Worm (Caenorhabditis elegans) whole organism, L3 larva: ENCODE data around the gene mek-1.

Experiments
- egl-5 ChIP-seq: fragments of 150-350 bp; optimal IDR thresholded peaks from 2 replicates; lab custom pipeline; 2017; ENCODE audit warnings: missing biosample characterization, missing genetic modification reagents, missing genetic modification characterization, inconsistent platforms
- elt-2 ChIP-seq: sonication (generic microtip); optimal IDR thresholded peaks from 2 replicates; lab custom pipeline; 2016; ENCODE audit warnings: missing genetic modification reagents, mild to moderate bottlenecking, missing genetic modification characterization, missing compliant biosample characterization
- fkh-10 ChIP-seq: sonication (generic microtip); optimal IDR thresholded peaks from 2 replicates; lab custom pipeline; 2017; ENCODE audit warnings: missing biosample characterization, missing genetic modification reagents, missing genetic modification characterization
- jun-1 ChIP-seq: fragments of 150-350 bp; optimal IDR thresholded peaks from 2 replicates; lab custom pipeline; 2014; ENCODE audit warnings: missing biosample characterization, missing genetic modification reagents, missing genetic modification characterization
- lin-15B ChIP-seq: fragments of 150-350 bp; optimal IDR thresholded peaks from 2 replicates; lab custom pipeline; 2014; ENCODE audit warnings: missing biosample characterization, missing genetic modification characterization
- nhr-76 ChIP-seq: fragments of 150-350 bp; sonication (generic microtip); optimal IDR thresholded peaks from 5 replicates; lab custom pipeline; 2014; ENCODE audit warnings: missing biosample characterization, missing genetic modification characterization

DNA sequence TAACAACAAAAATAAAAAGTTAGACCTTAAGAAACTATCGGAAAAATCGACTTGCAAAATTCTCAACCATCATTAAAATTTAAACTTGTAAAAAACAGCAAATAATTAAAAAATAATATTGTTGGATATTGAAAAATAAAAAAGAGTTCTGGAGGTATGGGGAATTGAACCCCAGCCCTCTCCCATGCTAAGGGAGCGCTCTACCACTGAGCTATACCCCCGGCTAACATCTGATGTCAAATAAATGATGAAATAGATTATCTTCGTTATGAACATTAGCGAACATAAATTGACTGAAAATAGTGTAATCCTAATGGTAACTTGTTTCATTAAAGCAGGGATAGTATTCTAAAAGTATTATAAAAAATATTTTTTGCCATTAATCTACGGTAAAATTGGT, 28.1 kb downstream of the mek-1 start:
- no peak for TF ChIP-seq lin-15B (tag; lab: Kevin White, UChicago)
- TF ChIP-seq elt-2 (tag; lab: Kevin White, UChicago), result no peak
- no peak for TF ChIP-seq egl-5 (tag; lab: Kevin White, UChicago)
- TF ChIP-seq fkh-10, result no peak
- no peak for TF ChIP-seq jun-1
- no peak for TF ChIP-seq nhr-76 (tag; lab: Kevin White, UChicago)
